Worm (Caenorhabditis elegans) whole organism, L4 larva: Measurements from ENCODE around the gene Y47D3A.1.

Experiments used
- F26F4.8 ChIP-seq: fragments of 200-800 bp; sonication (Bioruptor generic); conservative IDR thresholded peaks from 2 replicates; pipeline ENCODE4 v1.3.6; 2022; ENCODE audit warnings: missing genetic modification characterization, missing compliant biosample characterization
- ceh-28 ChIP-seq: fragments of 150-350 bp; optimal IDR thresholded peaks from 2 replicates; lab custom pipeline; 2014; ENCODE audit warnings: missing biosample characterization, missing genetic modification reagents, missing genetic modification characterization
- ces-1 ChIP-seq: fragments of 150-350 bp; sonication (generic microtip); optimal IDR thresholded peaks from 4 replicates; lab custom pipeline; 2014; ENCODE audit warnings: missing biosample characterization, missing genetic modification reagents, missing genetic modification characterization
- nhr-28 ChIP-seq: fragments of 150-350 bp; optimal IDR thresholded peaks from 2 replicates; lab custom pipeline; 2014; ENCODE audit warnings: missing biosample characterization, missing genetic modification characterization
- nhr-6 ChIP-seq: fragments of 150-350 bp; optimal IDR thresholded peaks from 2 replicates; lab custom pipeline; 2014; ENCODE audit warnings: missing biosample characterization, missing genetic modification characterization
- unc-62 ChIP-seq, 3 experiments: fragments of 150-350 bp in 1 of 3; sonication (generic microtip); optimal IDR thresholded peaks in 2 of 3; peaks in 1 of 3; 1 replicate in 1 of 3; 2 replicates in 2 of 3; lab custom pipeline; 2014 to 2017; ENCODE audit warnings: missing biosample characterization in 3 of 3, missing genetic modification characterization in 3 of 3, missing genetic modification reagents in 3 of 3, missing genotype in 1 of 3

DNA sequence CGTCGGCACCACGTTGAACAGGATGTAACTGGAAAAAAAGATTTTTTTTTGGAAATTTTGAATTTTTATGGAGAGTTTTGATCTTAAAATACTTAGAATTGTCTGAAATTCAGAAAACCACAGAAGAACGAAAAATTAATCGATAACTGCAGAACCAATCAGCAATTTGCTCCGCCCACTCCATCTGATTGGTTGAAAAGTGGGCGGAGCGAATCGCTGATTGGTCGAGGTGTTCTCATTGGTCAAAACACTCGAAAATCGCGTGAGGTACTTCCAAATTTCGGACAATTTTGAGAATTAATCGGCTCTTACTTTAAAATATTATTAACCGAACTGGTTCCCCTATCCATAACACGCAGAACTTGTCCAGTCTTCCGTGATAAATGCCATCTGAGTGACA is 46.0 kb downstream of the Y47D3A.1 start:
- TF ChIP-seq nhr-28 (tag; lab: Kevin White, UChicago) (no peak), F26F4.8 (no peak), ces-1 (GFP tag; lab: Kevin White, UChicago) (no peak), unc-62 (GFP tag; optimal IDR thresholded peaks at IDR 0.05 in 1 of 2; lab: Kevin White, UChicago) (no peak), unc-62 (tag; optimal IDR thresholded peaks at IDR 0.05; lab: Kevin White, UChicago) (no peak), nhr-6 (tag; lab: Kevin White, UChicago) (no peak), ceh-28 (no peak)
